Fruit fly (Drosophila melanogaster): ENCODE data around the gene Nep2.

Gene Nep2

dm6 chr3R:4774953-4775352 is 43.3 kb upstream of the Nep2 start, which contains the start of gene CG44088:
TSS of gene CG44088 (minus strand) at chr3R:4775053.
- TF ChIP-seq Eip78C (GFP tag) = no peak
- TF ChIP-seq Hr4 (GFP tag; optimal IDR thresholded peaks at IDR 0.05) = no peak
- TF ChIP-seq CG10669 (GFP tag; optimal IDR thresholded peaks at IDR 0.05) = no peak
- no peak for TF ChIP-seq CG16779 (tag; optimal IDR thresholded peaks at IDR 0.05)
- TF ChIP-seq CG8632 (GFP tag; optimal IDR thresholded peaks at IDR 0.05) = no peak
- TF ChIP-seq CG11762 (GFP tag; optimal IDR thresholded peaks at IDR 0.05; ENCODE audit: insufficient read depth) = no peak
- TF ChIP-seq CG6276 (GFP tag; optimal IDR thresholded peaks at IDR 0.05) = no peak
- TF ChIP-seq Sox102F (GFP tag; optimal IDR thresholded peaks at IDR 0.05) = no peak
- TF ChIP-seq svp (GFP tag) = no peak
- no peak for TF ChIP-seq Ets21C (GFP tag; optimal IDR thresholded peaks at IDR 0.05)
- no peak for TF ChIP-seq CG9139 (GFP tag; optimal IDR thresholded peaks at IDR 0.05)
- TF ChIP-seq cyc (GFP tag; optimal IDR thresholded peaks at IDR 0.05) = no peak
- no peak for TF ChIP-seq vri (GFP tag; optimal IDR thresholded peaks at IDR 0.05)
- no peak for TF ChIP-seq Hr39 (GFP tag; optimal IDR thresholded peaks at IDR 0.05)

- TF ChIP-seq Sox14 (GFP tag; optimal IDR thresholded peaks at IDR 0.05) (no peak), fkh (GFP tag; optimal IDR thresholded peaks at IDR 0.05) (peak; percentile 48)
Observed at dm6 chr3R:4773097-4773496, 41.4 kb upstream of the Nep2 start, which contains the start of gene CG44098. TSS of gene CG44098 (minus strand) at chr3R:4773197.

dm6 chr3R:4771319-4771718 is 39.6 kb upstream of the Nep2 start:
- TF ChIP-seq net (GFP tag; optimal IDR thresholded peaks at IDR 0.05) (no peak), Eip78C (GFP tag) (peak; percentile 37)

dm6 chr3R:4768711-4769239 is 37.1 kb upstream of the Nep2 start:
- TF ChIP-seq CG11294 (GFP tag; IDR thresholded peaks at IDR 0.05) = no peak
- no peak for TF ChIP-seq lz (GFP tag; optimal IDR thresholded peaks at IDR 0.05)
- peak; percentile 18 for TF ChIP-seq CG6808 (GFP tag; optimal IDR thresholded peaks at IDR 0.05)
- TF ChIP-seq CG4318 (GFP tag; optimal IDR thresholded peaks at IDR 0.05) = no peak
- TF ChIP-seq ss (GFP tag; optimal IDR thresholded peaks at IDR 0.05) = peak in 1 of 2 experiments; percentile 39
- TF ChIP-seq vri (GFP tag; optimal IDR thresholded peaks at IDR 0.05) = no peak
- peak; percentile 10 for TF ChIP-seq CG32006 (GFP tag; optimal IDR thresholded peaks at IDR 0.05)
- TF ChIP-seq eg (GFP tag; IDR thresholded peaks at IDR 0.05) = peak; percentile 41; the same call in 1 of the 3 replicates
- peak; percentile 16; the same call in 1 of the 2 replicates for TF ChIP-seq CG15336 (GFP tag; IDR thresholded peaks at IDR 0.05)
- peak; percentile 15 for TF ChIP-seq Eip78C (GFP tag)
- TF ChIP-seq dac (GFP tag; optimal IDR thresholded peaks at IDR 0.05) = peak; percentile 5
- TF ChIP-seq Hr4 (GFP tag; optimal IDR thresholded peaks at IDR 0.05) = no peak
- peak; percentile 19 for TF ChIP-seq CG9139 (GFP tag; optimal IDR thresholded peaks at IDR 0.05)
- peak; percentile 35 for TF ChIP-seq Eip75B (GFP tag; optimal IDR thresholded peaks at IDR 0.05)

- TF ChIP-seq CG7368 (GFP tag; optimal IDR thresholded peaks at IDR 0.05) (no peak), Sox102F (GFP tag; optimal IDR thresholded peaks at IDR 0.05) (peak; percentile 7), svp (GFP tag) (peak; percentile 43), CG9139 (GFP tag; optimal IDR thresholded peaks at IDR 0.05) (no peak), topi (GFP tag; optimal IDR thresholded peaks at IDR 0.05) (no peak), CG6163 (GFP tag; IDR thresholded peaks at IDR 0.05) (no peak; the same call in 2 of the 3 replicates), CG15336 (GFP tag; IDR thresholded peaks at IDR 0.05) (no peak), esn (GFP tag; optimal IDR thresholded peaks at IDR 0.05) (no peak), Gug (GFP tag; IDR thresholded peaks at IDR 0.05) (no peak), Ets96B (tag; optimal IDR thresholded peaks at IDR 0.05) (no peak), spab (GFP tag; optimal IDR thresholded peaks at IDR 0.05) (no peak), Smox (GFP tag; optimal IDR thresholded peaks at IDR 0.05) (no peak), CG16779 (tag; optimal IDR thresholded peaks at IDR 0.05) (no peak), acj6 (GFP tag; optimal IDR thresholded peaks at IDR 0.05) (no peak), Lpt (GFP tag; optimal IDR thresholded peaks at IDR 0.05) (no peak), vri (GFP tag; optimal IDR thresholded peaks at IDR 0.05) (peak; percentile 57), CG8319 (GFP tag; optimal IDR thresholded peaks at IDR 0.05) (no peak), lz (GFP tag; optimal IDR thresholded peaks at IDR 0.05) (no peak), Eip78C (GFP tag) (no peak), dsx (GFP tag; optimal IDR thresholded peaks at IDR 0.05; ENCODE audit: poor library complexity, severe bottlenecking) (no peak), Met (GFP tag; optimal IDR thresholded peaks at IDR 0.05) (no peak), CG6854 (GFP tag; optimal IDR thresholded peaks at IDR 0.05) (no peak), fd59A (GFP tag; optimal IDR thresholded peaks at IDR 0.05) (no peak), pdm3 (GFP tag; optimal IDR thresholded peaks at IDR 0.05) (no peak), CG8632 (GFP tag; optimal IDR thresholded peaks at IDR 0.05) (no peak), CG32006 (GFP tag; optimal IDR thresholded peaks at IDR 0.05) (no peak), dac (GFP tag; optimal IDR thresholded peaks at IDR 0.05) (no peak)
Observed at dm6 chr3R:4761372-4761771, 29.7 kb upstream of the Nep2 start.

Data from whole organism, prepupa.